In the genomic region with DNA sequence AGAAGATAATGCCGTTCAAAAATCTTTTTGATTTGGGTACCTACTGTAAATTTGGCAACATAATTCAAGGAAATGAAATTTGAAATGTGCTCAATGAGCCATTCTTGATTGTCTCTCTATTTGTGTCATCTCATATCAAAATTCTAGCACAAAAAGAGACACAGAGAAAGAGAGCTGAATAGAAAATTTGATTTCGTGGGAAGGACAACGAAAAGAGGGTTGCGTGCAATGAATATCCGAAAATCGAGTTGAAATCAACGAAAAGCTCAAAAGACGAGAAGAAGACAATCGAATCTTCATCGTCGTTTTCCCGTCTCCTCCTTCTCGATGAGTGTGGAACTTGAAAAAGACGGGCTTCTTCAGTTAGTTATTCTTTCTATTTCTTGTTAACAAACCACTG, we compare ENCODE assay signal across 5 worm cellular contexts.
TF ChIP-seq lines count a peak whose summit lies in the region.

C15C8.5 (plus strand) TSS at position 152 of the 400 bp plus-strand sequence.

TF ChIP-seq in whole organism, L1 larva, 84 proteins besides CTCF, POLR2A, EP300 and RAD21:
- TF ChIP-seq lin-14 (GFP tag; optimal IDR thresholded peaks at IDR 0.05; lab: Kevin White, UChicago) (peak; percentile 36), mab-9 (GFP tag; IDR thresholded peaks at IDR 0.05; lab: Robert Waterston, UW) (no peak), jun-1 (tag; optimal IDR thresholded peaks at IDR 0.05; lab: Kevin White, UChicago) (no peak), fkh-10 (GFP tag; optimal IDR thresholded peaks at IDR 0.05; lab: Kevin White, UChicago) (peak; percentile 93), ces-1 (GFP tag; optimal IDR thresholded peaks at IDR 0.05; lab: Kevin White, UChicago) (peak; percentile 43)
TF ChIP-seq in whole organism, L1 larva: peak in this region for 3.

TF ChIP-seq in whole organism, L3 larva, 47 proteins besides CTCF, POLR2A, EP300 and RAD21:
- TF ChIP-seq fkh-10 (GFP tag; optimal IDR thresholded peaks at IDR 0.05; lab: Kevin White, UChicago) (peak; percentile 88), eor-1 (tag; optimal IDR thresholded peaks at IDR 0.05; lab: Kevin White, UChicago) (no peak)

TF ChIP-seq in whole organism, L4 larva, 104 proteins besides CTCF, POLR2A, EP300 and RAD21:
- TF ChIP-seq ces-1 (GFP tag; optimal IDR thresholded peaks at IDR 0.05; lab: Kevin White, UChicago) (peak; percentile 91), dpl-1 (GFP tag; optimal IDR thresholded peaks at IDR 0.05; lab: Kevin White, UChicago) (no peak), nhr-48 (tag; optimal IDR thresholded peaks at IDR 0.05; lab: Kevin White, UChicago) (no peak), fkh-10 (GFP tag; optimal IDR thresholded peaks at IDR 0.05; lab: Kevin White, UChicago) (peak; percentile 97)

TF ChIP-seq in whole organism, late embryonic, 69 proteins besides CTCF, POLR2A, EP300 and RAD21:
- TF ChIP-seq che-1 (tag; optimal IDR thresholded peaks at IDR 0.05; lab: Kevin White, UChicago) (no peak), unc-42 (tag; optimal IDR thresholded peaks at IDR 0.05; lab: Kevin White, UChicago) (peak; percentile 97), ahr-1 (tag; optimal IDR thresholded peaks at IDR 0.05; lab: Kevin White, UChicago) (no peak)

TF ChIP-seq in whole organism, mixed stage, embryonic, 35 proteins besides CTCF, POLR2A, EP300 and RAD21:
- TF ChIP-seq ces-1 (GFP tag; optimal IDR thresholded peaks at IDR 0.05; lab: Kevin White, UChicago) (peak; percentile 97), mab-5 (tag; optimal IDR thresholded peaks at IDR 0.05; lab: Kevin White, UChicago) (no peak)

Comparison
In these comparisons a context has a peak if more than half of its experiments do, and no peak if none do; other contexts are left out.
1. Of the 29 proteins assayed by ChIP-seq in both whole organism, L4 larva and whole organism, L1 larva: peak only in whole organism, L4 larva: none; only in whole organism, L1 larva: none; in both: ces-1 and fkh-10; in neither: 27.